Worm (Caenorhabditis elegans): ENCODE measurements around the gene tlp-1.

DNA sequence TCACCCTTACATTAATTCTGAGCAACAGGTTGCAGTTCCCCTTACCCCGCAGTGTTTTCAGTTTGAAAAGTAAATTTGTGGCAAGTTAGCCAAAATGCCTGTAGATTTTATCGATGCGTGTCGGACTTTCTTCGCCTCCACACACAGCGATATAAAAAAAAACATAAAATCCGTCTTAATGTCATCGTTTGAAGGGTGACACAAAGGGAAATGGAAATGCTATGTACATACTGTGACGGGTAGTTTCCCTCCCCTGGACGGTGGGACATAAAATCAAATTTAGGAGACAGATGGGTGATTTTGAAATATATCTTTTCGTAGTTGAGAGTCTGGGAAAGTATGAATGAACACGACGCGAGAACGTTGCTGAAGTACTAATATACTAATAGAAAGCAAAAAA, 11.4 kb downstream of the tlp-1 start:
- no peak for TF ChIP-seq unc-62 (GFP tag; optimal IDR thresholded peaks at IDR 0.05)
- TF ChIP-seq unc-39 (tag; optimal IDR thresholded peaks at IDR 0.05) = no peak
- no peak for TF ChIP-seq ceh-82 (tag; optimal IDR thresholded peaks at IDR 0.05)
- peak; percentile 38 for TF ChIP-seq nhr-129 (tag; optimal IDR thresholded peaks at IDR 0.05)
- TF ChIP-seq dmd-4 (tag; optimal IDR thresholded peaks at IDR 0.05) = no peak
- no peak for TF ChIP-seq nhr-237 (tag; optimal IDR thresholded peaks at IDR 0.05)
- no peak for TF ChIP-seq nhr-12 (tag; optimal IDR thresholded peaks at IDR 0.05)
- TF ChIP-seq skn-1 (tag; optimal IDR thresholded peaks at IDR 0.05) = no peak
- no peak for TF ChIP-seq snpc-4 (tag; optimal IDR thresholded peaks at IDR 0.05)
